Worm (Caenorhabditis elegans) whole organism, L4/young adult: Measurements from ENCODE around the gene rabs-5.

Experiments used
- W03F9.2 ChIP-seq: fragments of 150-350 bp; optimal IDR thresholded peaks from 2 replicates; lab custom pipeline; 2014; ENCODE audit warnings: missing biosample characterization, missing genetic modification characterization
- him-1 ChIP-seq: sonication (generic microtip); optimal IDR thresholded peaks from 2 replicates; lab custom pipeline; 2016; ENCODE audit warnings: missing genotype, missing genetic modification reagents, missing genetic modification characterization, missing compliant biosample characterization

DNA sequence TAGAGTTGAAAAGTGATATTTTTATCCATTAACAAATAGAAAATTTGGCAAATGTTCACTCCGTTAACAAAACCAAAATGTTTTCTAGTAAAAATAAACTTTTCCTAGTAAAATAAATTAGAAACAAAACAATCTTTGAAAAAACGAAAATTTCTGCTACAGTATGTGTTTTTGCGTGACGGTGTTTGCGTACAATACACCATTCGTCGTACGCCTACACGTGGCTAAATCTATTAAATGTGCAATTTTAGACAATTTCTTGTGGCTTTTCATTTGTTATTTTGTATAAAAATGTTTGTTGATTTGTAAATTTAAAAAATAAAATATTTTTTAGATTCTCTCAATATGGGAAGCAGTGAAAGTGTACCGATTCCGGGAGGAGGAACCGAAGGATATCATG, 5.8 kb upstream of the rabs-5 start, which contains the start of gene Y42H9AR.1:
- TF ChIP-seq him-1 (no peak), W03F9.2 (peak; percentile 61)
